Worm (Caenorhabditis elegans) whole organism, L1 larva: Measurements from ENCODE around the gene dpy-4.
A peak's percentile ranks its signal among the peaks of the same experiment; 100 is the strongest.

ENCODE experiments used
- C04F5.9 ChIP-seq: sonication (generic microtip); optimal IDR thresholded peaks from 2 replicates; lab custom pipeline; 2016; ENCODE audit warnings: missing genetic modification characterization, missing compliant biosample characterization
- C16A3.4 ChIP-seq: fragments of 150-350 bp; optimal IDR thresholded peaks from 2 replicates; lab custom pipeline; 2014; ENCODE audit warnings: missing biosample characterization, missing genetic modification characterization
- Y116A8C.19 ChIP-seq: sonication (generic microtip); optimal IDR thresholded peaks from 2 replicates; lab custom pipeline; 2016; ENCODE audit warnings: missing compliant biosample characterization, missing genetic modification characterization, borderline replicate concordance
- aha-1 ChIP-seq: fragments of 150-350 bp; optimal IDR thresholded peaks from 2 replicates; lab custom pipeline; 2014; ENCODE audit warnings: missing biosample characterization, missing genetic modification characterization
- alr-1 ChIP-seq: fragments of 200-800 bp; sonication (Bioruptor generic); optimal IDR thresholded peaks from 2 replicates; lab custom pipeline; 2018; ENCODE audit warnings: borderline replicate concordance, mild to moderate bottlenecking, missing genetic modification characterization, missing compliant biosample characterization
- ama-1 ChIP-seq: fragments of 150-350 bp; optimal IDR thresholded peaks from 2 replicates; lab custom pipeline; 2014
- blmp-1 ChIP-seq: fragments of 150-350 bp; optimal IDR thresholded peaks from 2 replicates; lab custom pipeline; 2014; ENCODE audit warnings: missing biosample characterization, missing genetic modification characterization
- ceh-63 ChIP-seq: fragments of 200-800 bp; sonication (Bioruptor generic); optimal IDR thresholded peaks from 2 replicates; lab custom pipeline; 2018; ENCODE audit warnings: mild to moderate bottlenecking, missing genetic modification characterization, missing compliant biosample characterization
- ceh-8 ChIP-seq: fragments of 200-800 bp; sonication (Bioruptor generic); optimal IDR thresholded peaks from 2 replicates; lab custom pipeline; 2018; ENCODE audit warnings: mild to moderate bottlenecking, missing genetic modification characterization, moderate library complexity, missing compliant biosample characterization
- ceh-82 ChIP-seq, 3 experiments: fragments of 150-350 bp in 1 of 3; sonication (generic microtip) in 2 of 3; optimal IDR thresholded peaks; 2 replicates each; lab custom pipeline; 2014 to 2017; ENCODE audit warnings: missing biosample characterization in 3 of 3, missing genetic modification characterization in 3 of 3
- dpl-1 ChIP-seq, 3 experiments: fragments of 150-350 bp in 2 of 3; sonication (generic microtip) in 1 of 3; optimal IDR thresholded peaks; 2 replicates each; lab custom pipeline; 2014 to 2017; ENCODE audit warnings: missing biosample characterization in 3 of 3, missing genetic modification characterization in 3 of 3, missing genetic modification reagents in 3 of 3
- dsc-1 ChIP-seq: sonication (generic microtip); optimal IDR thresholded peaks from 2 replicates; lab custom pipeline; 2016; ENCODE audit warnings: mild to moderate bottlenecking, missing genetic modification characterization, missing compliant biosample characterization
- efl-1 ChIP-seq, 4 experiments: fragments of 150-350 bp; optimal IDR thresholded peaks in 3 of 4; peaks in 1 of 4; 1 replicate in 1 of 4; 2 replicates in 3 of 4; lab custom pipeline; 2014; ENCODE audit warnings: missing biosample characterization in 2 of 4, missing genetic modification characterization in 2 of 4, missing genetic modification reagents in 2 of 4
- egl-27 ChIP-seq, 2 experiments: fragments of 150-350 bp in 1 of 2; sonication (generic microtip); optimal IDR thresholded peaks; 3 replicates each; lab custom pipeline; 2017 to 2018; ENCODE audit warnings: missing biosample characterization in 2 of 2, missing genetic modification characterization in 2 of 2, missing genetic modification reagents in 2 of 2
- elt-2 ChIP-seq: sonication (generic microtip); optimal IDR thresholded peaks from 2 replicates; lab custom pipeline; 2016; ENCODE audit warnings: missing genetic modification characterization, mild to moderate bottlenecking, inconsistent platforms, missing compliant biosample characterization, missing genetic modification reagents
- elt-3 ChIP-seq, 6 experiments: fragments of 150-350 bp in 1 of 6; sonication (generic microtip); optimal IDR thresholded peaks; 2 replicates each; lab custom pipeline; 2017 to 2018; ENCODE audit warnings: missing biosample characterization in 6 of 6, missing genetic modification characterization in 6 of 6, inconsistent platforms in 1 of 6
- ets-5 ChIP-seq: fragments of 200-800 bp; sonication (Bioruptor generic); IDR thresholded peaks from 2 replicates; pipeline ENCODE4 v1.3.6; 2022; ENCODE audit warnings: missing genetic modification characterization, missing compliant biosample characterization
- fkh-10 ChIP-seq: sonication (generic microtip); optimal IDR thresholded peaks from 2 replicates; lab custom pipeline; 2017; ENCODE audit warnings: missing biosample characterization, missing genetic modification reagents, missing genetic modification characterization
- fkh-4 ChIP-seq: sonication (generic microtip); optimal IDR thresholded peaks from 2 replicates; lab custom pipeline; 2016; ENCODE audit warnings: missing compliant biosample characterization, missing genetic modification characterization, borderline replicate concordance
- fos-1 ChIP-seq: fragments of 150-350 bp; optimal IDR thresholded peaks from 2 replicates; lab custom pipeline; 2014; ENCODE audit warnings: missing biosample characterization, missing genetic modification characterization
- hlh-17 ChIP-seq: fragments of 200-800 bp; sonication (Bioruptor generic); optimal IDR thresholded peaks from 2 replicates; lab custom pipeline; 2018; ENCODE audit warnings: missing genetic modification characterization, mild to moderate bottlenecking, missing compliant biosample characterization, moderate library complexity, borderline replicate concordance
- isw-1 ChIP-seq: fragments of 200-800 bp; sonication (Bioruptor generic); IDR thresholded peaks from 2 replicates; pipeline ENCODE4 v1.3.6; 2022; ENCODE audit warnings: missing genetic modification characterization, missing compliant biosample characterization
- lin-13 ChIP-seq: fragments of 150-350 bp; optimal IDR thresholded peaks from 2 replicates; lab custom pipeline; 2014; ENCODE audit warnings: missing biosample characterization, missing genetic modification reagents, missing genetic modification characterization
- lin-35 ChIP-seq, 2 experiments: fragments of 150-350 bp; optimal IDR thresholded peaks; 2 replicates each; lab custom pipeline; 2014; ENCODE audit warnings: missing biosample characterization in 2 of 2, missing genetic modification characterization in 2 of 2, missing genetic modification reagents in 2 of 2
- lin-39 ChIP-seq: fragments of 150-350 bp; optimal IDR thresholded peaks from 2 replicates; lab custom pipeline; 2014; ENCODE audit warnings: missing biosample characterization, missing genetic modification reagents, missing genetic modification characterization
- lsy-2 ChIP-seq, 2 experiments: fragments of 150-350 bp; optimal IDR thresholded peaks; 2 replicates each; lab custom pipeline; 2014; ENCODE audit warnings: missing biosample characterization in 2 of 2, missing genetic modification characterization in 2 of 2
- mab-9 ChIP-seq: fragments of 200-800 bp; sonication (Bioruptor generic); IDR thresholded peaks from 2 replicates; pipeline ENCODE4 v1.3.6; 2022; ENCODE audit warnings: missing genetic modification reagents, missing genetic modification characterization, missing compliant biosample characterization
- mdl-1 ChIP-seq, 2 experiments: fragments of 150-350 bp; optimal IDR thresholded peaks; 2 replicates each; lab custom pipeline; 2014 to 2017; ENCODE audit warnings: missing biosample characterization in 2 of 2, missing genetic modification characterization in 2 of 2, inconsistent platforms in 1 of 2
- nhr-11 ChIP-seq: fragments of 150-350 bp; optimal IDR thresholded peaks from 2 replicates; lab custom pipeline; 2014; ENCODE audit warnings: missing biosample characterization, missing genetic modification characterization
- nhr-19 ChIP-seq: fragments of 200-800 bp; sonication (Bioruptor generic); conservative IDR thresholded peaks from 2 replicates; pipeline ENCODE4 v1.3.6; 2022; ENCODE audit warnings: missing genetic modification characterization, missing compliant biosample characterization
- nhr-71 ChIP-seq: sonication (generic microtip); optimal IDR thresholded peaks from 2 replicates; lab custom pipeline; 2016; ENCODE audit warnings: mild to moderate bottlenecking, missing genetic modification characterization, moderate library complexity, missing compliant biosample characterization
- nhr-76 ChIP-seq: sonication (generic microtip); optimal IDR thresholded peaks from 2 replicates; lab custom pipeline; 2017; ENCODE audit warnings: missing biosample characterization, missing genetic modification characterization
- nhr-85 ChIP-seq: sonication (generic microtip); peaks from one replicate; lab custom pipeline; 2016; ENCODE audit warnings: missing genetic modification characterization, inconsistent platforms, missing compliant biosample characterization
- nhr-90 ChIP-seq: sonication (generic microtip); optimal IDR thresholded peaks from 2 replicates; lab custom pipeline; 2016; ENCODE audit warnings: mild to moderate bottlenecking, missing genetic modification characterization, missing compliant biosample characterization; ENCODE audit not compliant: poor library complexity
- pag-3 ChIP-seq: sonication (generic microtip); optimal IDR thresholded peaks from 2 replicates; lab custom pipeline; 2017; ENCODE audit warnings: missing genetic modification characterization, mild to moderate bottlenecking, missing compliant biosample characterization, antibody characterized with exemption, borderline replicate concordance; ENCODE audit not compliant: insufficient read depth
- pax-3 ChIP-seq: fragments of 200-800 bp; sonication (Bioruptor generic); optimal IDR thresholded peaks from 2 replicates; lab custom pipeline; 2018; ENCODE audit warnings: mild to moderate bottlenecking, missing genetic modification characterization, moderate library complexity, missing compliant biosample characterization
- sptf-1 ChIP-seq: fragments of 150-350 bp; optimal IDR thresholded peaks from 2 replicates; lab custom pipeline; 2014; ENCODE audit warnings: missing biosample characterization, missing genetic modification characterization
- swsn-7 ChIP-seq: sonication (generic microtip); optimal IDR thresholded peaks from 2 replicates; lab custom pipeline; 2016; ENCODE audit warnings: missing genetic modification characterization, missing compliant biosample characterization
- tlp-1 ChIP-seq: fragments of 150-350 bp; optimal IDR thresholded peaks from 2 replicates; lab custom pipeline; 2014; ENCODE audit warnings: missing biosample characterization, missing genetic modification characterization
- unc-30 ChIP-seq: sonication (generic microtip); optimal IDR thresholded peaks from 2 replicates; lab custom pipeline; 2017; ENCODE audit warnings: missing biosample characterization, missing genetic modification characterization
- unc-62 ChIP-seq: fragments of 150-350 bp; optimal IDR thresholded peaks from 2 replicates; lab custom pipeline; 2014; ENCODE audit warnings: missing biosample characterization, missing genetic modification reagents, missing genetic modification characterization
- unc-98 ChIP-seq: fragments of 200-800 bp; sonication (Bioruptor generic); IDR thresholded peaks from 2 replicates; pipeline ENCODE4 v1.3.6; 2022; ENCODE audit warnings: missing genetic modification characterization, missing compliant biosample characterization
- zag-1 ChIP-seq: fragments of 150-350 bp; optimal IDR thresholded peaks from 2 replicates; lab custom pipeline; 2014; ENCODE audit warnings: missing biosample characterization, missing genetic modification characterization
- ztf-11 ChIP-seq, 2 experiments: sonication (generic microtip); optimal IDR thresholded peaks; 2 replicates each; lab custom pipeline; 2016 to 2017; ENCODE audit warnings: missing genetic modification characterization in 2 of 2, missing biosample characterization in 1 of 2, missing compliant biosample characterization in 1 of 2
- ztf-4 ChIP-seq: fragments of 150-350 bp; optimal IDR thresholded peaks from 2 replicates; lab custom pipeline; 2014; ENCODE audit warnings: missing biosample characterization, missing genetic modification characterization

dpy-4 gene

DNA sequence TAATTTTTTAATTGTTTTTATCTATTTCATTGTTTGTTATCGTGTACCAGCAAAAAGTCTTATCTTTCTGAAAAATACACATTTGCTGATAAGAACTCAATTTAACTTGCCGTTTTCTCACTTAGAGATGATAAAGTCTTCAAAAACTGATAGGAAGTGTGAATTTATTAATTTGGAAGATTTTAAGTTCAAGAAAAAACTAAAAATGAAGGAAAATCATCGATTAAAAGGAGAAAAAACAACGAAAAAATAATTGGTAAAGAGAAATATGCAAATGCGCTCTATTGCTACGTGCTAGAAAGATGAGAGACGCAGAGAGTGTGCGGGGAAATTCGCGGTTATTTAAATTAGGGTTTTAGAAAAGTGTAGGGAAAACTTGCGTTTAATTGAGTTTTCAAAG, 27.2 kb downstream of the dpy-4 start (continued):
- no peak for TF ChIP-seq ceh-63
- TF ChIP-seq elt-3 (tag; optimal IDR thresholded peaks at IDR 0.05; lab: Kevin White, UChicago), result peak in 2 of 6 experiments; percentile 31 to 72
- TF ChIP-seq nhr-11 (tag; lab: Kevin White, UChicago), result peak; percentile 26
- peak; percentile 65 for TF ChIP-seq nhr-90
- TF ChIP-seq C04F5.9, result peak; percentile 29
- no peak for TF ChIP-seq unc-62
- TF ChIP-seq Y116A8C.19 (tag; lab: Kevin White, UChicago), result no peak
- no peak for TF ChIP-seq pag-3
- peak; percentile 51 for TF ChIP-seq nhr-19
- peak; percentile 81 to 93 for TF ChIP-seq lsy-2 (tag; optimal IDR thresholded peaks at IDR 0.05; lab: Kevin White, UChicago)
- TF ChIP-seq alr-1, result no peak
- TF ChIP-seq hlh-17 (GFP tag; lab: Kevin White, UChicago), result no peak
- TF ChIP-seq isw-1 (GFP tag; lab: Robert Waterston, UW), result peak; percentile 58
- TF ChIP-seq lin-13, result peak; percentile 75
- peak; percentile 76 for TF ChIP-seq blmp-1 (tag; lab: Kevin White, UChicago)
- peak; percentile 54 to 83 (median 60) for TF ChIP-seq ceh-82 (tag; optimal IDR thresholded peaks at IDR 0.05; lab: Kevin White, UChicago)
- peak; percentile 51 for TF ChIP-seq lin-39 (tag; lab: Kevin White, UChicago)
- TF ChIP-seq zag-1, result no peak
- no peak for TF ChIP-seq mab-9
- TF ChIP-seq nhr-71 (tag; lab: Kevin White, UChicago), result peak; percentile 79
- no peak for TF ChIP-seq ztf-4
- peak; percentile 47 for TF ChIP-seq dsc-1 (tag; lab: Kevin White, UChicago)
- TF ChIP-seq ztf-11 (tag; optimal IDR thresholded peaks at IDR 0.05; lab: Kevin White, UChicago), result no peak
- TF ChIP-seq fkh-10 (GFP tag; lab: Kevin White, UChicago), result peak; percentile 17
- TF ChIP-seq nhr-76 (tag; lab: Kevin White, UChicago), result no peak
- TF ChIP-seq nhr-85, result peak; percentile 75
- TF ChIP-seq pax-3, result peak; percentile 37
- TF ChIP-seq sptf-1 (tag; lab: Kevin White, UChicago), result no peak
- TF ChIP-seq aha-1 (tag; lab: Kevin White, UChicago), result no peak
- peak; percentile 66 for TF ChIP-seq fos-1 (tag; lab: Kevin White, UChicago)
- TF ChIP-seq mdl-1 (tag; optimal IDR thresholded peaks at IDR 0.05; lab: Kevin White, UChicago), result peak in 1 of 2 experiments; percentile 42
- TF ChIP-seq ama-1 (lab: Kevin White, UChicago), result no peak
- TF ChIP-seq unc-30 (tag; lab: Kevin White, UChicago), result no peak
- no peak for TF ChIP-seq unc-98 (GFP tag; lab: Robert Waterston, UW)
- peak; percentile 57 for TF ChIP-seq swsn-7 (tag; lab: Kevin White, UChicago)
- no peak for TF ChIP-seq ets-5 (GFP tag; lab: Robert Waterston, UW)
- no peak for TF ChIP-seq egl-27 (tag; optimal IDR thresholded peaks at IDR 0.05; lab: Kevin White, UChicago)
- TF ChIP-seq elt-2 (tag; lab: Kevin White, UChicago), result peak; percentile 99

DNA sequence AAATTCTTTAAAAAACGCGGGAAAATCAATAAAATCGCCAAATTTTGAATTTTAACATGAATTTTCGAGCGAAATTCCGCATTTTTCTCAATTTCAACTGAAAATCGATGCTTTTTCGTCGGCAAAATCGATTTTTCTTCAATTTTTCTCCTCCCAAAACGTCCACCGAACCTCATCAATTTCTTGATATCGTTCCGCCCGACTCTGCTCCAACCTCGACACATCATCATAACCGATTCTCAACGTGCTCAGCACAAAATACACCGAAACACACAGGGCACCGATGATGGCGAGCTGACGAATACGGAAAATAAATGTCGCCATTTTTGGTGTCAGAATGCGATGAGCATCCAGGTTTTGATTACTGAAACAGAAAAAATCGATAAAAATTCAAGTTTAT, 28.0 kb downstream of the dpy-4 start, which contains the start of gene Y41E3.1:
Gene Y41E3.1 (minus strand): TSS at position 324 of the 400 bp plus-strand sequence.
- TF ChIP-seq efl-1 (optimal IDR thresholded peaks at IDR 0.05; lab: Kevin White, UChicago), result no peak
- peak in 1 of 2 experiments; percentile 70 for TF ChIP-seq efl-1 (GFP tag; optimal IDR thresholded peaks at IDR 0.05 in 1 of 2; lab: Kevin White, UChicago)
- no peak for TF ChIP-seq isw-1 (GFP tag; lab: Robert Waterston, UW)

DNA sequence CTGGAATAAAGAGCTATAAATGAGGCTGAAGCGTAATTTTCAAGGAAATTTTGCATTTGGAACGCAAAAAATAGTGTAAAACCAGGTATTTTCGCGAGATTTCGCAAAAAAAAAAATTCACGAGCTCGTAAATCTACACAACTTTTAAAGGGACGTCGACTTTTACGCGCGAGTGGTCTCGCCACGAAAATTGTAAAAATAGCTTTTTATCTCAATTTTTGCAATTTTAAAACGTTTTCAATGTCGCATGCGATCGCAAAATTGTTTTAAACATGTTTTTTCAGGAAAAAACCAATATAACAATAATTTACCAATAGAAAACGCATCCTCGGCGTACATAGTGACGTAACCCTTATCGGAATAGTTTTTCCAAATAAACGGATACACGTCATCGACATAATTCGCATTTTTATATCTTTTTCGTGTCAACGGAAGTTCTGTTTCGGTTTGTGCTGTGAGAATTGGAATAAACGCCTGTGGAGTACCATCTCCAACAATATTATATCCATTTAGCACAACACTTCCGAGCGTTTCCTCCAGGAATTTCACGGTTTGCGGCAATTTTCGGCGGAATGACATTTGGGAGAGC, 29.8 kb downstream of the dpy-4 start:
- TF ChIP-seq fkh-4 (tag; lab: Kevin White, UChicago) (no peak), C16A3.4 (tag; lab: Kevin White, UChicago) (no peak), efl-1 (optimal IDR thresholded peaks at IDR 0.05; lab: Kevin White, UChicago) (peak; percentile 45 to 59), efl-1 (GFP tag; optimal IDR thresholded peaks at IDR 0.05 in 1 of 2; lab: Kevin White, UChicago) (peak; percentile 30 to 82), ceh-8 (GFP tag; lab: Kevin White, UChicago) (no peak), lin-35 (GFP tag; optimal IDR thresholded peaks at IDR 0.05; lab: Kevin White, UChicago) (peak in 1 of 2 experiments; percentile 4), dpl-1 (GFP tag; optimal IDR thresholded peaks at IDR 0.05; lab: Kevin White, UChicago) (peak in 1 of 3 experiments; percentile 25), tlp-1 (no peak)
